Worm (Caenorhabditis elegans) whole organism, mixed stage, embryonic: ENCODE data around the gene hhat-2.

Experiments
- M03D4.4 ChIP-seq: sonication (generic microtip); optimal IDR thresholded peaks from 2 replicates; lab custom pipeline; 2017; ENCODE audit warnings: mild to moderate bottlenecking, missing genetic modification characterization, missing compliant biosample characterization
- bed-3 ChIP-seq: fragments of 200-800 bp; sonication (Bioruptor generic); optimal IDR thresholded peaks from 3 replicates; lab custom pipeline; 2018; ENCODE audit warnings: mild to moderate bottlenecking, missing genetic modification characterization, moderate library complexity, missing compliant biosample characterization
- blmp-1 ChIP-seq: fragments of 150-350 bp; optimal IDR thresholded peaks from 2 replicates; lab custom pipeline; 2014; ENCODE audit warnings: missing biosample characterization, missing genetic modification characterization
- ceh-39 ChIP-seq: fragments of 150-350 bp; optimal IDR thresholded peaks from 2 replicates; lab custom pipeline; 2014; ENCODE audit warnings: missing biosample characterization, missing genetic modification characterization
- ceh-43 ChIP-seq: fragments of 200-800 bp; sonication (Bioruptor generic); optimal IDR thresholded peaks from 2 replicates; lab custom pipeline; 2018; ENCODE audit warnings: mild to moderate bottlenecking, missing genetic modification characterization, moderate library complexity, missing compliant biosample characterization
- ceh-83 ChIP-seq: fragments of 200-800 bp; sonication (Bioruptor generic); optimal IDR thresholded peaks from 2 replicates; lab custom pipeline; 2018; ENCODE audit warnings: mild to moderate bottlenecking, missing genetic modification characterization, missing compliant biosample characterization
- ces-1 ChIP-seq: fragments of 150-350 bp; optimal IDR thresholded peaks from 2 replicates; lab custom pipeline; 2014; ENCODE audit warnings: missing biosample characterization, missing genetic modification reagents, missing genetic modification characterization
- cnd-1 ChIP-seq: fragments of 200-800 bp; sonication (Bioruptor generic); optimal IDR thresholded peaks from 2 replicates; lab custom pipeline; 2018; ENCODE audit warnings: mild to moderate bottlenecking, missing genetic modification characterization, missing compliant biosample characterization
- elt-1 ChIP-seq: sonication (generic microtip); optimal IDR thresholded peaks from 2 replicates; lab custom pipeline; 2017; ENCODE audit warnings: missing genetic modification characterization, mild to moderate bottlenecking, missing compliant biosample characterization, antibody characterized with exemption, moderate library complexity, borderline replicate concordance; ENCODE audit not compliant: insufficient read depth
- flh-1 ChIP-seq: fragments of 200-800 bp; sonication (Bioruptor generic); optimal IDR thresholded peaks from 2 replicates; lab custom pipeline; 2018; ENCODE audit warnings: mild to moderate bottlenecking, missing genetic modification characterization, moderate library complexity, missing compliant biosample characterization
- ham-2 ChIP-seq: fragments of 200-800 bp; sonication (Bioruptor generic); optimal IDR thresholded peaks from 2 replicates; lab custom pipeline; 2018; ENCODE audit warnings: mild to moderate bottlenecking, missing genetic modification characterization, missing compliant biosample characterization
- hlh-1 ChIP-seq: fragments of 150-350 bp; optimal IDR thresholded peaks from 2 replicates; lab custom pipeline; 2014; ENCODE audit warnings: missing biosample characterization, missing genetic modification reagents, missing genetic modification characterization
- lin-13 ChIP-seq: fragments of 150-350 bp; optimal IDR thresholded peaks from 2 replicates; lab custom pipeline; 2014; ENCODE audit warnings: missing biosample characterization, missing genetic modification characterization
- lin-32 ChIP-seq: fragments of 200-800 bp; sonication (Bioruptor generic); optimal IDR thresholded peaks from 2 replicates; lab custom pipeline; 2018; ENCODE audit warnings: mild to moderate bottlenecking, missing genetic modification characterization, missing compliant biosample characterization
- lsy-2 ChIP-seq: fragments of 150-350 bp; optimal IDR thresholded peaks from 2 replicates; lab custom pipeline; 2014; ENCODE audit warnings: missing biosample characterization, missing genetic modification characterization
- mab-5 ChIP-seq: fragments of 150-350 bp; optimal IDR thresholded peaks from 2 replicates; lab custom pipeline; 2014; ENCODE audit warnings: missing biosample characterization, missing genetic modification characterization
- mep-1 ChIP-seq: fragments of 150-350 bp; optimal IDR thresholded peaks from 2 replicates; lab custom pipeline; 2017; ENCODE audit warnings: missing biosample characterization, missing genetic modification reagents, missing genetic modification characterization, inconsistent platforms
- mls-2 ChIP-seq: sonication (generic microtip); optimal IDR thresholded peaks from 2 replicates; lab custom pipeline; 2016; ENCODE audit warnings: mild to moderate bottlenecking, missing genetic modification characterization, moderate library complexity, missing compliant biosample characterization
- nhr-12 ChIP-seq: fragments of 150-350 bp; optimal IDR thresholded peaks from 2 replicates; lab custom pipeline; 2014; ENCODE audit warnings: missing biosample characterization, missing genetic modification characterization
- nhr-237 ChIP-seq: fragments of 150-350 bp; optimal IDR thresholded peaks from 2 replicates; lab custom pipeline; 2014; ENCODE audit warnings: missing biosample characterization, missing genetic modification characterization
- nhr-28 ChIP-seq: fragments of 150-350 bp; optimal IDR thresholded peaks from 2 replicates; lab custom pipeline; 2014; ENCODE audit warnings: missing biosample characterization, missing genetic modification characterization
- pha-4 ChIP-seq: fragments of 150-350 bp; optimal IDR thresholded peaks from 2 replicates; lab custom pipeline; 2018; ENCODE audit warnings: missing biosample characterization, missing genetic modification reagents, missing genetic modification characterization
- snpc-4 ChIP-seq: fragments of 150-350 bp; optimal IDR thresholded peaks from 2 replicates; lab custom pipeline; 2014; ENCODE audit warnings: missing biosample characterization, missing genetic modification characterization
- sptf-1 ChIP-seq: sonication (generic microtip); optimal IDR thresholded peaks from 2 replicates; lab custom pipeline; 2017; ENCODE audit warnings: mild to moderate bottlenecking, missing genetic modification characterization, moderate library complexity, missing compliant biosample characterization
- unc-120 ChIP-seq: sonication (generic microtip); optimal IDR thresholded peaks from 2 replicates; lab custom pipeline; 2017; ENCODE audit warnings: missing genetic modification characterization, missing compliant biosample characterization; ENCODE audit not compliant: poor library complexity, severe bottlenecking
- unc-39 ChIP-seq: fragments of 150-350 bp; optimal IDR thresholded peaks from 2 replicates; lab custom pipeline; 2014; ENCODE audit warnings: missing biosample characterization, missing genetic modification characterization
- unc-62 ChIP-seq: fragments of 150-350 bp; optimal IDR thresholded peaks from 2 replicates; lab custom pipeline; 2014; ENCODE audit warnings: missing biosample characterization, missing genetic modification reagents, missing genetic modification characterization
- zip-8 ChIP-seq: fragments of 150-350 bp; optimal IDR thresholded peaks from 2 replicates; lab custom pipeline; 2014; ENCODE audit warnings: missing biosample characterization, missing genetic modification characterization
- ztf-11 ChIP-seq: fragments of 150-350 bp; optimal IDR thresholded peaks from 2 replicates; lab custom pipeline; 2014; ENCODE audit warnings: missing biosample characterization, missing genetic modification characterization

hhat-2 gene

ce11 chrIV:14795918-14796488, 32.9 kb downstream of the hhat-2 start, which contains the start of gene coq-3:
Gene coq-3 (minus strand): TSS chrIV:14796324.
- TF ChIP-seq mep-1 (tag; lab: Kevin White, UChicago) (no peak), ztf-11 (tag; lab: Kevin White, UChicago) (no peak), mab-5 (tag; lab: Kevin White, UChicago) (no peak), ham-2 (GFP tag; lab: Kevin White, UChicago) (no peak), elt-1 (no peak), ceh-83 (no peak), zip-8 (tag; lab: Kevin White, UChicago) (no peak), snpc-4 (tag; lab: Kevin White, UChicago) (no peak), bed-3 (GFP tag; lab: Kevin White, UChicago) (no peak)

- TF ChIP-seq ham-2 (GFP tag; lab: Kevin White, UChicago) (peak; percentile 48), flh-1 (GFP tag; lab: Kevin White, UChicago) (no peak), snpc-4 (tag; lab: Kevin White, UChicago) (no peak), nhr-237 (peak; percentile 1), lin-13 (tag; lab: Kevin White, UChicago) (peak; percentile 13), unc-120 (tag; lab: Kevin White, UChicago) (peak; percentile 43), blmp-1 (tag; lab: Kevin White, UChicago) (peak; percentile 94), mep-1 (tag; lab: Kevin White, UChicago) (peak; percentile 6), ceh-39 (tag; lab: Kevin White, UChicago) (peak; percentile 75), ztf-11 (tag; lab: Kevin White, UChicago) (peak; percentile 14), mls-2 (tag; lab: Kevin White, UChicago) (peak; percentile 44), ceh-43 (peak; percentile 14), sptf-1 (tag; lab: Kevin White, UChicago) (peak; percentile 32), unc-39 (tag; lab: Kevin White, UChicago) (no peak), ces-1 (GFP tag; lab: Kevin White, UChicago) (peak; percentile 51), lsy-2 (tag; lab: Kevin White, UChicago) (peak; percentile 41), nhr-28 (tag; lab: Kevin White, UChicago) (no peak)
Measured at ce11 chrIV:14793900-14794624, 34.9 kb downstream of the hhat-2 start.

- TF ChIP-seq flh-1 (GFP tag; lab: Kevin White, UChicago) (no peak), lin-13 (tag; lab: Kevin White, UChicago) (no peak), nhr-12 (tag; lab: Kevin White, UChicago) (no peak)
Measured at ce11 chrIV:14792602-14793232, 36.2 kb downstream of the hhat-2 start, which contains the start of gene gdi-1. Gene gdi-1 (minus strand): TSS chrIV:14792887.

ce11 chrIV:14790579-14790978, 38.3 kb downstream of the hhat-2 start:
- TF ChIP-seq cnd-1 (tag; lab: Kevin White, UChicago), result no peak
- peak; percentile 16 for TF ChIP-seq ces-1 (GFP tag; lab: Kevin White, UChicago)

ce11 chrIV:14786374-14787136, 42.4 kb downstream of the hhat-2 start, which contains the start of gene melo-1:
Gene melo-1 (plus strand): TSS chrIV:14787031.
- TF ChIP-seq ces-1 (GFP tag; lab: Kevin White, UChicago) (peak; percentile 83), cnd-1 (tag; lab: Kevin White, UChicago) (no peak), hlh-1 (tag; lab: Kevin White, UChicago) (no peak), ceh-39 (tag; lab: Kevin White, UChicago) (no peak), mls-2 (tag; lab: Kevin White, UChicago) (no peak), lin-32 (GFP tag; lab: Kevin White, UChicago) (no peak), ceh-83 (no peak), elt-1 (no peak), unc-120 (tag; lab: Kevin White, UChicago) (peak; percentile 16), unc-62 (GFP tag; lab: Kevin White, UChicago) (no peak), pha-4 (tag; lab: Kevin White, UChicago) (peak; percentile 38), ceh-43 (no peak), lsy-2 (tag; lab: Kevin White, UChicago) (no peak), unc-39 (tag; lab: Kevin White, UChicago) (no peak), M03D4.4 (tag; lab: Kevin White, UChicago) (peak; percentile 11)
